Fruit fly (Drosophila melanogaster) whole organism, embryonic: Measurements from ENCODE around the gene CG11836.
A peak's percentile ranks its signal among the peaks of the same experiment; 100 is the strongest.

Experiments
- Adf1 ChIP-seq: fragments of 200-800 bp; sonication (Bioruptor generic); IDR thresholded peaks from 2 replicates; pipeline ENCODE4 v1.3.6; 2022; ENCODE audit warnings: missing biosample characterization, missing genetic modification characterization
- Atf3 ChIP-seq: fragments of 200-800 bp; sonication (Bioruptor generic); optimal IDR thresholded peaks from 3 replicates; lab custom pipeline; 2016; ENCODE audit warnings: missing biosample characterization, missing genetic modification characterization
- Awh ChIP-seq: fragments of 200-800 bp; sonication (Bioruptor generic); IDR thresholded peaks from 2 replicates; pipeline ENCODE4, ENCODE4 v1.3.6; 2022; ENCODE audit warnings: missing biosample characterization, missing genetic modification characterization
- B-H1 ChIP-seq: fragments of 200-800 bp; sonication (Bioruptor generic); IDR thresholded peaks from 3 replicates; pipeline ENCODE4 v1.3.6; 2022; ENCODE audit warnings: missing biosample characterization, missing genetic modification characterization
- CG11398 ChIP-seq: fragments of 200-800 bp; sonication (Bioruptor generic); optimal IDR thresholded peaks from 2 replicates; lab custom pipeline; 2016; ENCODE audit warnings: missing biosample characterization, missing genetic modification characterization
- CG11456 ChIP-seq: fragments of 200-800 bp; sonication (Bioruptor generic); IDR thresholded peaks from 3 replicates; pipeline ENCODE4 v1.3.6; 2022; ENCODE audit warnings: missing biosample characterization, missing genetic modification characterization
- CG11695 ChIP-seq: fragments of 200-800 bp; sonication (Bioruptor generic); IDR thresholded peaks from 3 replicates; pipeline ENCODE4 v1.3.6; 2022; ENCODE audit warnings: missing biosample characterization, missing genetic modification characterization
- CG12659 ChIP-seq: fragments of 200-800 bp; sonication (Bioruptor generic); optimal IDR thresholded peaks from 3 replicates; lab custom pipeline; 2017; ENCODE audit warnings: mild to moderate bottlenecking, missing biosample characterization, missing genetic modification reagents, missing genetic modification characterization
- CG13424 ChIP-seq: fragments of 200-800 bp; sonication (Bioruptor generic); optimal IDR thresholded peaks from 2 replicates; lab custom pipeline; 2019; ENCODE audit warnings: missing biosample characterization, mild to moderate bottlenecking, missing genetic modification characterization, moderate library complexity
- CG16815 ChIP-seq: fragments of 200-800 bp; sonication (Bioruptor generic); optimal IDR thresholded peaks from 3 replicates; lab custom pipeline; 2017; ENCODE audit warnings: missing biosample characterization, mild to moderate bottlenecking, missing genetic modification characterization
- CG16863 ChIP-seq: fragments of 200-800 bp; sonication (Bioruptor generic); optimal IDR thresholded peaks from 3 replicates; lab custom pipeline; 2016; ENCODE audit warnings: missing biosample characterization, missing genetic modification characterization
- CG17829 ChIP-seq: fragments of 200-800 bp; optimal IDR thresholded peaks from 2 replicates; lab custom pipeline; 2019; ENCODE audit warnings: missing biosample characterization, mild to moderate bottlenecking, missing genetic modification characterization, moderate library complexity
- CG1832 ChIP-seq: fragments of 200-800 bp; sonication (Bioruptor generic); optimal IDR thresholded peaks from 2 replicates; lab custom pipeline; 2017; ENCODE audit warnings: missing biosample characterization, mild to moderate bottlenecking, missing genetic modification characterization, inconsistent platforms
- CG18476 ChIP-seq: fragments of 200-800 bp; sonication (Bioruptor generic); optimal IDR thresholded peaks from 2 replicates; lab custom pipeline; 2016; ENCODE audit warnings: missing biosample characterization, mild to moderate bottlenecking, missing genetic modification characterization
- CG2199 ChIP-seq: fragments of 200-800 bp; sonication (Bioruptor generic); IDR thresholded peaks from 3 replicates; pipeline ENCODE4 v1.3.6; 2022; ENCODE audit warnings: missing biosample characterization, missing genetic modification characterization
- CG30431 ChIP-seq: fragments of 200-800 bp; sonication (Bioruptor generic); optimal IDR thresholded peaks from 2 replicates; lab custom pipeline; 2017; ENCODE audit warnings: missing biosample characterization, missing genetic modification characterization
- CG32772 ChIP-seq: fragments of 200-800 bp; sonication (Bioruptor generic); IDR thresholded peaks from 2 replicates; pipeline ENCODE4 v1.3.6; 2022; ENCODE audit warnings: missing biosample characterization, missing genetic modification characterization
- CG33213 ChIP-seq: fragments of 200-800 bp; sonication (Bioruptor generic); optimal IDR thresholded peaks from 3 replicates; lab custom pipeline; 2016; ENCODE audit warnings: missing biosample characterization, missing genetic modification characterization
- CG34376 ChIP-seq: fragments of 200-800 bp; sonication (Bioruptor generic); optimal IDR thresholded peaks from 2 replicates; lab custom pipeline; 2018; ENCODE audit warnings: missing biosample characterization, mild to moderate bottlenecking, missing genetic modification characterization
- CG34422 ChIP-seq: fragments of 200-800 bp; sonication (Bioruptor generic); IDR thresholded peaks from 3 replicates; pipeline ENCODE4 v1.3.6; 2022; ENCODE audit warnings: missing biosample characterization, missing genetic modification characterization
- CG3838 ChIP-seq: fragments of 200-800 bp; sonication (Bioruptor generic); optimal IDR thresholded peaks from 3 replicates; lab custom pipeline; 2016; ENCODE audit warnings: missing biosample characterization, missing genetic modification characterization
- D19A ChIP-seq: fragments of 200-800 bp; optimal IDR thresholded peaks from 3 replicates; lab custom pipeline; 2019; ENCODE audit warnings: missing biosample characterization, mild to moderate bottlenecking, missing genetic modification characterization, moderate library complexity
- Dfd ChIP-seq, 2 experiments: fragments of >200 bp; optimal IDR thresholded peaks; 2 replicates each; lab custom pipeline; 2017; ENCODE audit warnings: missing biosample characterization in 2 of 2, missing genetic modification characterization in 2 of 2
- Drgx ChIP-seq: fragments of 200-800 bp; sonication (Bioruptor generic); IDR thresholded peaks from 2 replicates; pipeline ENCODE4 v1.3.6; 2022; ENCODE audit warnings: missing biosample characterization, missing genetic modification characterization
- Eip74EF ChIP-seq, 2 experiments: fragments of 200-800 bp in 1 of 2; fragments of >200 bp in 1 of 2; sonication (Bioruptor generic) in 1 of 2; optimal IDR thresholded peaks; 2 replicates each; lab custom pipeline; 2017 to 2019; ENCODE audit warnings: missing biosample characterization in 2 of 2, missing genetic modification characterization in 2 of 2, mild to moderate bottlenecking in 1 of 2, moderate library complexity in 1 of 2
- Fer3 ChIP-seq: fragments of 200-800 bp; sonication (Bioruptor generic); optimal IDR thresholded peaks from 2 replicates; lab custom pipeline; 2018; ENCODE audit warnings: missing biosample characterization, mild to moderate bottlenecking, missing genetic modification characterization, moderate library complexity
- HHEX ChIP-seq: fragments of 200-800 bp; sonication (Bioruptor generic); optimal IDR thresholded peaks from 3 replicates; lab custom pipeline; 2017; ENCODE audit warnings: missing biosample characterization, mild to moderate bottlenecking, missing genetic modification characterization, missing genetic modification reagents
- Med ChIP-seq: fragments of 200-800 bp; sonication (Bioruptor generic); peaks from one replicate; lab custom pipeline; 2016; ENCODE audit warnings: missing biosample characterization, missing genetic modification characterization, mild to moderate bottlenecking, inconsistent platforms, moderate library complexity
- Neu2 ChIP-seq: fragments of 200-800 bp; sonication (Bioruptor generic); optimal IDR thresholded peaks from 3 replicates; lab custom pipeline; 2016; ENCODE audit warnings: missing biosample characterization, missing genetic modification characterization, borderline replicate concordance
- Nf-YB ChIP-seq: fragments of 200-800 bp; sonication (Bioruptor generic); optimal IDR thresholded peaks from 3 replicates; lab custom pipeline; 2019; ENCODE audit warnings: missing biosample characterization, mild to moderate bottlenecking, missing genetic modification characterization, moderate library complexity
- Nf-YC ChIP-seq: fragments of 200-800 bp; optimal IDR thresholded peaks from 3 replicates; lab custom pipeline; 2019; ENCODE audit warnings: missing biosample characterization, mild to moderate bottlenecking, missing genetic modification characterization, moderate library complexity
- Optix ChIP-seq: fragments of 200-800 bp; sonication (Bioruptor generic); IDR thresholded peaks from 3 replicates; pipeline ENCODE4 v1.3.6; 2022; ENCODE audit warnings: missing biosample characterization, missing genetic modification characterization
- Pdp1 ChIP-seq, 2 experiments: fragments of 200-800 bp; sonication (Bioruptor generic); optimal IDR thresholded peaks; 3 replicates each; lab custom pipeline; 2016; ENCODE audit warnings: missing biosample characterization in 2 of 2, missing genetic modification characterization in 2 of 2, mild to moderate bottlenecking in 1 of 2, moderate library complexity in 1 of 2
- aop ChIP-seq: fragments of 200-800 bp; sonication (Bioruptor generic); IDR thresholded peaks from 2 replicates; pipeline ENCODE4 v1.3.6; 2022; ENCODE audit warnings: missing biosample characterization, missing genetic modification characterization
- ato ChIP-seq: fragments of 200-800 bp; sonication (Bioruptor generic); IDR thresholded peaks from 2 replicates; pipeline ENCODE4 v1.3.6; 2022; ENCODE audit warnings: missing biosample characterization, missing genetic modification characterization; ENCODE audit not compliant: partially characterized antibody
- caup ChIP-seq: fragments of 200-800 bp; sonication (Bioruptor generic); optimal IDR thresholded peaks from 3 replicates; lab custom pipeline; 2017; ENCODE audit warnings: missing biosample characterization, mild to moderate bottlenecking, missing genetic modification characterization, moderate library complexity; ENCODE audit not compliant: severe bottlenecking
- cg ChIP-seq: fragments of 200-800 bp; sonication (Bioruptor generic); optimal IDR thresholded peaks from 3 replicates; lab custom pipeline; 2019; ENCODE audit warnings: missing biosample characterization, mild to moderate bottlenecking, missing genetic modification characterization, moderate library complexity
- ci ChIP-seq: fragments of 200-800 bp; sonication (Bioruptor generic); IDR thresholded peaks from 3 replicates; pipeline ENCODE4 v1.3.6; 2022; ENCODE audit warnings: missing biosample characterization, missing genetic modification characterization
- croc ChIP-seq: fragments of 200-800 bp; sonication (Bioruptor generic); conservative IDR thresholded peaks from 3 replicates; pipeline ENCODE4 v1.3.6; 2022; ENCODE audit warnings: missing biosample characterization, missing genetic modification characterization
- maf-S ChIP-seq: fragments of 200-800 bp; sonication (Bioruptor generic); optimal IDR thresholded peaks from 2 replicates; lab custom pipeline; 2016; ENCODE audit warnings: missing biosample characterization, missing genetic modification characterization
- mirr ChIP-seq: fragments of 200-800 bp; sonication (Bioruptor generic); optimal IDR thresholded peaks from 3 replicates; lab custom pipeline; 2018; ENCODE audit warnings: missing biosample characterization, mild to moderate bottlenecking, missing genetic modification characterization
- oc ChIP-seq: fragments of 200-800 bp; sonication (Bioruptor generic); optimal IDR thresholded peaks from 2 replicates; lab custom pipeline; 2018; ENCODE audit warnings: missing biosample characterization, mild to moderate bottlenecking, missing genetic modification characterization, moderate library complexity
- rib ChIP-seq: fragments of 200-800 bp; sonication (Bioruptor generic); IDR thresholded peaks from 2 replicates; pipeline ENCODE4 v1.3.6; 2022; ENCODE audit warnings: missing biosample characterization, missing genetic modification characterization
- row ChIP-seq: fragments of 200-800 bp; sonication (Bioruptor generic); IDR thresholded peaks from 3 replicates; pipeline ENCODE4 v1.3.6; 2022; ENCODE audit warnings: missing biosample characterization, missing genetic modification characterization
- seq ChIP-seq: fragments of 200-800 bp; sonication (Bioruptor generic); IDR thresholded peaks from 2 replicates; pipeline ENCODE4 v1.3.6; 2022; ENCODE audit warnings: missing biosample characterization, missing genetic modification characterization
- stc ChIP-seq: fragments of 200-800 bp; sonication (Bioruptor generic); IDR thresholded peaks from 2 replicates; pipeline ENCODE4 v1.3.6; 2022; ENCODE audit warnings: missing biosample characterization, missing genetic modification characterization
- sug ChIP-seq: fragments of 200-800 bp; optimal IDR thresholded peaks from 2 replicates; lab custom pipeline; 2019; ENCODE audit warnings: missing biosample characterization, mild to moderate bottlenecking, missing genetic modification characterization, moderate library complexity
- trem ChIP-seq: fragments of 200-800 bp; optimal IDR thresholded peaks from 3 replicates; lab custom pipeline; 2019; ENCODE audit warnings: missing biosample characterization, mild to moderate bottlenecking, missing genetic modification characterization, moderate library complexity
- twi ChIP-seq: fragments of 200-800 bp; optimal IDR thresholded peaks from 2 replicates; lab custom pipeline; 2019; ENCODE audit warnings: missing biosample characterization, mild to moderate bottlenecking, missing genetic modification characterization, moderate library complexity
- zen ChIP-seq: fragments of 200-800 bp; sonication (Bioruptor generic); optimal IDR thresholded peaks from 3 replicates; lab custom pipeline; 2018; ENCODE audit warnings: missing biosample characterization, mild to moderate bottlenecking, missing genetic modification characterization, moderate library complexity
- zf30C ChIP-seq: fragments of 200-800 bp; sonication (Bioruptor generic); optimal IDR thresholded peaks from 3 replicates; lab custom pipeline; 2018; ENCODE audit warnings: missing biosample characterization, mild to moderate bottlenecking, missing genetic modification characterization

Gene CG11836

DNA sequence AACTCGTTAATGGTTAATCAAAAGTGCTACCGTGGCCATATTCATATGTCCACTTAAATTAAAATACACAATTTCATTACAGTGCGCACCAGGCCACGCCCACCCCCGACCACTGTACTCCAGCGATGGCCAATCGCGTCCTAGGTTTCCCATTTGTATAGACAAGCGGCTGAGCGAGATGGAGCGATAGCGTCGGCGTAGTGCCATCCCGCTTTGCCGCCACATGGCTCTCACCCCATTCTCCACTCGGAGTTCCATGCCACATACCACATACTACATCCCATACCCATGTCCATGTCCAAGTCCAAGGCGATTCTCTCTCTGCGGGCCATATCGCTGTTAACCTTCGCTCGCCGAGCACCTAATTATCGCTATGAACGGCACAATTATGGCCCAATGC, 9.5 kb downstream of the CG11836 start (continued):
- TF ChIP-seq Eip74EF (GFP tag; optimal IDR thresholded peaks at IDR 0.05; lab: Kevin White, UChicago), result no peak
- TF ChIP-seq Awh (GFP tag; lab: Robert Waterston, UW), result 0 out of 2 replicates have a peak, but pooled peaks have one; percentile 8
- no peak for TF ChIP-seq aop
- peak; percentile 37; the same call in 1 of the 2 replicates for TF ChIP-seq stc (GFP tag; lab: Robert Waterston, UW)
- TF ChIP-seq CG17829, result no peak
- no peak for TF ChIP-seq zen (tag; lab: Kevin White, UChicago)
- TF ChIP-seq Nf-YC (tag; lab: Kevin White, UChicago), result peak; percentile 100
- no peak for TF ChIP-seq croc
- peak; percentile 80 for TF ChIP-seq Med
- 0 out of 2 replicates have a peak, but pooled peaks have one; percentile 25 for TF ChIP-seq ato
- no peak for TF ChIP-seq trem
- no peak for TF ChIP-seq CG34376 (GFP tag; lab: Kevin White, UChicago)
- TF ChIP-seq twi (tag; lab: Kevin White, UChicago), result peak; percentile 47
- TF ChIP-seq Fer3 (tag; lab: Kevin White, UChicago), result no peak
- no peak for TF ChIP-seq Optix (GFP tag; lab: Robert Waterston, UW)
- no peak for TF ChIP-seq Pdp1 (GFP tag; optimal IDR thresholded peaks at IDR 0.05; lab: Kevin White, UChicago)
- peak; percentile 40 for TF ChIP-seq cg (GFP tag; lab: Kevin White, UChicago)
- no peak for TF ChIP-seq Dfd (GFP tag; optimal IDR thresholded peaks at IDR 0.05; lab: Kevin White, UChicago)
- TF ChIP-seq CG12659, result no peak
- peak; percentile 41 for TF ChIP-seq zf30C (GFP tag; lab: Kevin White, UChicago)
- no peak for TF ChIP-seq CG11398
- TF ChIP-seq CG2199 (GFP tag; lab: Robert Waterston, UW), result peak; percentile 75; the same call in 1 of the 3 replicates
- no peak for TF ChIP-seq CG32772 (GFP tag; lab: Robert Waterston, UW)
- no peak for TF ChIP-seq HHEX (GFP tag; lab: Kevin White, UChicago)
- TF ChIP-seq Adf1 (GFP tag; lab: Robert Waterston, UW), result no peak
- TF ChIP-seq B-H1 (GFP tag; lab: Robert Waterston, UW), result no peak
- TF ChIP-seq Neu2 (GFP tag; lab: Kevin White, UChicago), result no peak
- TF ChIP-seq ci (GFP tag; lab: Robert Waterston, UW), result no peak
- no peak for TF ChIP-seq CG33213 (GFP tag; lab: Kevin White, UChicago)
- TF ChIP-seq CG13424, result no peak
- no peak for TF ChIP-seq CG34422 (GFP tag; lab: Robert Waterston, UW)
- 0 out of 3 replicates have a peak, but pooled peaks have one; percentile 11 for TF ChIP-seq CG11695 (GFP tag; lab: Robert Waterston, UW)
- peak; percentile 44; the same call in 1 of the 2 replicates for TF ChIP-seq seq
- TF ChIP-seq CG16815 (GFP tag; lab: Kevin White, UChicago), result no peak
- no peak for TF ChIP-seq CG16863 (GFP tag; lab: Kevin White, UChicago)
- TF ChIP-seq Atf3 (GFP tag; lab: Kevin White, UChicago), result no peak
- no peak for TF ChIP-seq D19A (tag; lab: Kevin White, UChicago)
- TF ChIP-seq CG1832 (GFP tag; lab: Kevin White, UChicago), result peak; percentile 94
- TF ChIP-seq CG18476 (GFP tag; lab: Kevin White, UChicago), result no peak
- no peak for TF ChIP-seq mirr
- TF ChIP-seq oc (tag; lab: Kevin White, UChicago), result no peak
- no peak for TF ChIP-seq CG30431
- TF ChIP-seq CG11456 (GFP tag; lab: Robert Waterston, UW), result no peak
- TF ChIP-seq CG3838 (GFP tag; lab: Kevin White, UChicago), result no peak
- no peak for TF ChIP-seq Drgx
- no peak for TF ChIP-seq maf-S (GFP tag; lab: Kevin White, UChicago)
- TF ChIP-seq row (GFP tag; lab: Robert Waterston, UW), result peak; percentile 20; the same call in 1 of the 3 replicates
- TF ChIP-seq sug (tag; lab: Kevin White, UChicago), result no peak
- TF ChIP-seq rib (GFP tag; lab: Robert Waterston, UW), result no peak
- TF ChIP-seq Nf-YB, result peak; percentile 100
- no peak for TF ChIP-seq caup
